Fruit fly (Drosophila melanogaster) whole organism, prepupa: Measurements from ENCODE around the gene CG5001.

Experiments used
- Blimp-1 ChIP-seq: fragments of 200-800 bp; sonication (Bioruptor generic); optimal IDR thresholded peaks from 3 replicates; lab custom pipeline; 2017; ENCODE audit warnings: missing biosample characterization, missing genetic modification characterization, mild to moderate bottlenecking, moderate library complexity, missing genetic modification reagents
- CG10631 ChIP-seq: fragments of 200-800 bp; sonication (Bioruptor generic); optimal IDR thresholded peaks from 2 replicates; lab custom pipeline; 2016; ENCODE audit warnings: missing biosample characterization, missing genetic modification characterization
- CG11762 ChIP-seq: fragments of 200-800 bp; sonication (Bioruptor generic); optimal IDR thresholded peaks from 3 replicates; lab custom pipeline; 2016; ENCODE audit warnings: missing biosample characterization, missing genetic modification characterization; ENCODE audit not compliant: insufficient read depth
- CG11902 ChIP-seq: fragments of 200-800 bp; sonication (Bioruptor generic); optimal IDR thresholded peaks from 3 replicates; lab custom pipeline; 2016; ENCODE audit warnings: missing biosample characterization, missing genetic modification characterization
- CG15336 ChIP-seq: fragments of 200-800 bp; sonication (Bioruptor generic); IDR thresholded peaks from 2 replicates; pipeline ENCODE4 v1.3.6; 2022; ENCODE audit warnings: missing biosample characterization, missing genetic modification characterization
- CG1621 ChIP-seq: fragments of 200-800 bp; sonication (Bioruptor generic); optimal IDR thresholded peaks from 3 replicates; lab custom pipeline; 2018; ENCODE audit warnings: missing biosample characterization, mild to moderate bottlenecking, missing genetic modification characterization
- CG31627 ChIP-seq: fragments of 200-800 bp; sonication (Bioruptor generic); optimal IDR thresholded peaks from 3 replicates; lab custom pipeline; 2016; ENCODE audit warnings: missing biosample characterization, missing genetic modification characterization
- CG32006 ChIP-seq: fragments of 200-800 bp; sonication (Bioruptor generic); optimal IDR thresholded peaks from 3 replicates; lab custom pipeline; 2017; ENCODE audit warnings: missing biosample characterization, mild to moderate bottlenecking, missing genetic modification characterization
- CG34406 ChIP-seq: fragments of 200-800 bp; sonication (Bioruptor generic); optimal IDR thresholded peaks from 3 replicates; lab custom pipeline; 2016; ENCODE audit warnings: missing biosample characterization, missing genetic modification characterization
- CG3919 ChIP-seq: fragments of 200-800 bp; sonication (Bioruptor generic); optimal IDR thresholded peaks from 3 replicates; lab custom pipeline; 2016; ENCODE audit warnings: missing biosample characterization, missing genetic modification characterization
- CG4318 ChIP-seq: fragments of 200-800 bp; sonication (Bioruptor generic); optimal IDR thresholded peaks from 3 replicates; lab custom pipeline; 2017; ENCODE audit warnings: missing biosample characterization, mild to moderate bottlenecking, missing genetic modification characterization
- CG6792 ChIP-seq: fragments of 200-800 bp; sonication (Bioruptor generic); optimal IDR thresholded peaks from 3 replicates; lab custom pipeline; 2016; ENCODE audit warnings: missing biosample characterization, missing genetic modification characterization
- CG6808 ChIP-seq: fragments of 200-800 bp; sonication (Bioruptor generic); optimal IDR thresholded peaks from 3 replicates; lab custom pipeline; 2017; ENCODE audit warnings: missing biosample characterization, missing genetic modification characterization, mild to moderate bottlenecking, moderate library complexity, missing genetic modification reagents
- CG7368 ChIP-seq: fragments of 200-800 bp; sonication (Bioruptor generic); optimal IDR thresholded peaks from 3 replicates; lab custom pipeline; 2016; ENCODE audit warnings: missing biosample characterization, missing genetic modification characterization
- CG8119 ChIP-seq: fragments of 200-800 bp; sonication (Bioruptor generic); IDR thresholded peaks from 3 replicates; pipeline ENCODE4 v1.3.6; 2022; ENCODE audit warnings: missing biosample characterization, missing genetic modification characterization
- CG8319 ChIP-seq: fragments of 200-800 bp; sonication (Bioruptor generic); optimal IDR thresholded peaks from 3 replicates; lab custom pipeline; 2016; ENCODE audit warnings: missing biosample characterization, missing genetic modification characterization
- CG8632 ChIP-seq: fragments of 200-800 bp; sonication (Bioruptor generic); optimal IDR thresholded peaks from 3 replicates; lab custom pipeline; 2016; ENCODE audit warnings: missing biosample characterization, missing genetic modification characterization
- CG9139 ChIP-seq: fragments of 200-800 bp; sonication (Bioruptor generic); optimal IDR thresholded peaks from 3 replicates; lab custom pipeline; 2017; ENCODE audit warnings: missing biosample characterization, mild to moderate bottlenecking, missing genetic modification characterization
- Eip75B ChIP-seq: fragments of 200-800 bp; sonication (Bioruptor generic); optimal IDR thresholded peaks from 3 replicates; lab custom pipeline; 2016; ENCODE audit warnings: missing biosample characterization, missing genetic modification characterization
- Eip78C ChIP-seq: fragments of 200-800 bp; sonication (Bioruptor generic); peaks from one replicate; lab custom pipeline; 2016; ENCODE audit warnings: missing biosample characterization, missing genetic modification characterization
- Eip93F ChIP-seq: fragments of 200-800 bp; sonication (Bioruptor generic); optimal IDR thresholded peaks from 2 replicates; lab custom pipeline; 2016; ENCODE audit warnings: missing biosample characterization, mild to moderate bottlenecking, missing genetic modification characterization
- Ets21C ChIP-seq: fragments of 200-800 bp; sonication (Bioruptor generic); optimal IDR thresholded peaks from 3 replicates; lab custom pipeline; 2016; ENCODE audit warnings: missing biosample characterization, missing genetic modification characterization
- Ets96B ChIP-seq: fragments of 200-800 bp; optimal IDR thresholded peaks from 2 replicates; lab custom pipeline; 2019; ENCODE audit warnings: missing biosample characterization, mild to moderate bottlenecking, missing genetic modification characterization, moderate library complexity
- Gug ChIP-seq: fragments of 200-800 bp; sonication (Bioruptor generic); IDR thresholded peaks from 2 replicates; pipeline ENCODE4 v1.3.6; 2022; ENCODE audit warnings: missing biosample characterization, missing genetic modification characterization
- Hr38 ChIP-seq: sonication (Bioruptor generic); optimal IDR thresholded peaks from 2 replicates; lab custom pipeline; 2016; ENCODE audit warnings: missing biosample characterization, missing genetic modification characterization
- Hr39 ChIP-seq: fragments of 200-800 bp; sonication (Bioruptor generic); optimal IDR thresholded peaks from 2 replicates; lab custom pipeline; 2016; ENCODE audit warnings: missing biosample characterization, missing genetic modification characterization
- Hr4 ChIP-seq: fragments of 200-800 bp; sonication (Bioruptor generic); optimal IDR thresholded peaks from 3 replicates; lab custom pipeline; 2016; ENCODE audit warnings: missing biosample characterization, missing genetic modification characterization
- Lpt ChIP-seq: fragments of 200-800 bp; sonication (Bioruptor generic); optimal IDR thresholded peaks from 3 replicates; lab custom pipeline; 2016; ENCODE audit warnings: missing biosample characterization, missing genetic modification characterization
- Met ChIP-seq: fragments of 200-800 bp; sonication (Bioruptor generic); optimal IDR thresholded peaks from 3 replicates; lab custom pipeline; 2016; ENCODE audit warnings: missing biosample characterization, missing genetic modification characterization
- OdsH ChIP-seq: fragments of 200-800 bp; sonication (Bioruptor generic); optimal IDR thresholded peaks from 3 replicates; lab custom pipeline; 2016; ENCODE audit warnings: missing biosample characterization, missing genetic modification characterization
- Smox ChIP-seq: fragments of 200-800 bp; sonication (Bioruptor generic); optimal IDR thresholded peaks from 3 replicates; lab custom pipeline; 2016; ENCODE audit warnings: missing biosample characterization, missing genetic modification characterization
- Sox102F ChIP-seq: fragments of 200-800 bp; sonication (Bioruptor generic); optimal IDR thresholded peaks from 2 replicates; lab custom pipeline; 2016; ENCODE audit warnings: missing biosample characterization, mild to moderate bottlenecking, missing genetic modification characterization
- Sox14 ChIP-seq: fragments of 200-800 bp; sonication (Bioruptor generic); optimal IDR thresholded peaks from 3 replicates; lab custom pipeline; 2016; ENCODE audit warnings: missing biosample characterization, missing genetic modification characterization
- Sox15 ChIP-seq: fragments of 200-800 bp; sonication (Bioruptor generic); optimal IDR thresholded peaks from 3 replicates; lab custom pipeline; 2016; ENCODE audit warnings: missing biosample characterization, missing genetic modification characterization
- acj6 ChIP-seq: fragments of 200-800 bp; sonication (Bioruptor generic); optimal IDR thresholded peaks from 3 replicates; lab custom pipeline; 2016; ENCODE audit warnings: missing biosample characterization, missing genetic modification characterization
- cyc ChIP-seq: fragments of 200-800 bp; sonication (Bioruptor generic); optimal IDR thresholded peaks from 3 replicates; lab custom pipeline; 2016; ENCODE audit warnings: missing biosample characterization, missing genetic modification characterization
- dac ChIP-seq: fragments of 200-800 bp; sonication (Bioruptor generic); optimal IDR thresholded peaks from 2 replicates; lab custom pipeline; 2017; ENCODE audit warnings: missing biosample characterization, mild to moderate bottlenecking, missing genetic modification characterization
- dsx ChIP-seq: fragments of 200-800 bp; optimal IDR thresholded peaks from 3 replicates; lab custom pipeline; 2019; ENCODE audit warnings: missing biosample characterization, mild to moderate bottlenecking, missing genetic modification characterization, moderate library complexity; ENCODE audit not compliant: poor library complexity, severe bottlenecking
- eg ChIP-seq: fragments of 200-800 bp; sonication (Bioruptor generic); IDR thresholded peaks from 3 replicates; pipeline ENCODE4 v1.3.6; 2022; ENCODE audit warnings: missing biosample characterization, missing genetic modification characterization
- esn ChIP-seq: fragments of 200-800 bp; sonication (Bioruptor generic); optimal IDR thresholded peaks from 2 replicates; lab custom pipeline; 2016; ENCODE audit warnings: missing biosample characterization, mild to moderate bottlenecking, missing genetic modification characterization, moderate library complexity
- fd59A ChIP-seq: fragments of 200-800 bp; sonication (Bioruptor generic); optimal IDR thresholded peaks from 2 replicates; lab custom pipeline; 2017; ENCODE audit warnings: missing biosample characterization, mild to moderate bottlenecking, missing genetic modification characterization, missing genetic modification reagents
- lz ChIP-seq: fragments of 200-800 bp; sonication (Bioruptor generic); optimal IDR thresholded peaks from 3 replicates; lab custom pipeline; 2016; ENCODE audit warnings: missing biosample characterization, missing genetic modification characterization
- net ChIP-seq: fragments of 200-800 bp; sonication (Bioruptor generic); optimal IDR thresholded peaks from 3 replicates; lab custom pipeline; 2016; ENCODE audit warnings: missing biosample characterization, missing genetic modification characterization
- pdm3 ChIP-seq: fragments of 200-800 bp; sonication (Bioruptor generic); optimal IDR thresholded peaks from 3 replicates; lab custom pipeline; 2016; ENCODE audit warnings: missing biosample characterization, missing genetic modification characterization
- spab ChIP-seq: fragments of 200-800 bp; sonication (Bioruptor generic); optimal IDR thresholded peaks from 2 replicates; lab custom pipeline; 2017; ENCODE audit warnings: missing biosample characterization, mild to moderate bottlenecking, missing genetic modification characterization, missing genetic modification reagents
- ss ChIP-seq, 2 experiments: fragments of 200-800 bp; sonication (Bioruptor generic); optimal IDR thresholded peaks; 2 replicates in 1 of 2; 3 replicates in 1 of 2; lab custom pipeline; 2017 to 2018; ENCODE audit warnings: mild to moderate bottlenecking in 2 of 2, missing biosample characterization in 2 of 2, missing genetic modification characterization in 2 of 2, moderate library complexity in 1 of 2
- topi ChIP-seq: fragments of 200-800 bp; sonication (Bioruptor generic); optimal IDR thresholded peaks from 3 replicates; lab custom pipeline; 2016; ENCODE audit warnings: missing biosample characterization, missing genetic modification characterization
- vri ChIP-seq: fragments of 200-800 bp; sonication (Bioruptor generic); optimal IDR thresholded peaks from 3 replicates; lab custom pipeline; 2016; ENCODE audit warnings: missing biosample characterization, mild to moderate bottlenecking, missing genetic modification characterization

Gene CG5001

DNA sequence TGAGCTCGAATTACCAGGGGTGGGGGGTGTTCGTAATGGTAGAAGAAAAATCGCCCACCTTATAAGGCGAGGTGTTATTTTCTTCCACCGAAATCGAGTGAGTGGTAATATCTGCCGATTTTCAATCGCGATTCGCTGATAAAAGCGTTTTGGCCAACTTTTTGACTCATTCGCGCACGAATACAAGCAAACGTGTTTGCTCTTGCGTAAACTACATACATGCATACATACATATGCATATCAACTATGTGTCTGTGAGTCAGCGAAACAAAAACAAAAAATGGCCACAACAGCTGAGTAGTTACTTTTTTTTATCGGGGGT is 28.2 kb upstream of the CG5001 start:
- TF ChIP-seq CG10631 (no peak), CG3919 (GFP tag; lab: Kevin White, UChicago) (peak; percentile 7), vri (GFP tag; lab: Kevin White, UChicago) (peak; percentile 40)

dm6 chr2L:1157679-1158518 is 27.7 kb upstream of the CG5001 start, which contains the start of gene capt:
Gene capt, minus strand, starts transcription at chr2L:1158262.
- TF ChIP-seq pdm3 (GFP tag; lab: Kevin White, UChicago) (no peak), CG8119 (GFP tag; lab: Robert Waterston, UW) (0 out of 3 replicates have a peak, but pooled peaks have one; percentile 49), OdsH (GFP tag; lab: Kevin White, UChicago) (no peak), fd59A (GFP tag; lab: Kevin White, UChicago) (no peak), CG8632 (GFP tag; lab: Kevin White, UChicago) (no peak), CG6808 (GFP tag; lab: Kevin White, UChicago) (peak; percentile 7), Eip78C (GFP tag; lab: Kevin White, UChicago) (peak; percentile 66), vri (GFP tag; lab: Kevin White, UChicago) (peak; percentile 18), CG7368 (GFP tag; lab: Kevin White, UChicago) (no peak), ss (GFP tag; optimal IDR thresholded peaks at IDR 0.05; lab: Kevin White, UChicago) (peak; percentile 33 to 50), eg (GFP tag; lab: Robert Waterston, UW) (peak; percentile 55; the same call in 1 of the 3 replicates), net (GFP tag; lab: Kevin White, UChicago) (no peak), CG8319 (GFP tag; lab: Kevin White, UChicago) (no peak), CG9139 (no peak), Hr39 (GFP tag; lab: Kevin White, UChicago) (peak; percentile 66), cyc (GFP tag; lab: Kevin White, UChicago) (peak; percentile 54), CG3919 (GFP tag; lab: Kevin White, UChicago) (no peak), Hr4 (no peak), Hr38 (GFP tag; lab: Kevin White, UChicago) (no peak), CG11902 (GFP tag; lab: Kevin White, UChicago) (peak; percentile 7), Met (peak; percentile 59), Blimp-1 (GFP tag; lab: Kevin White, UChicago) (no peak), CG1621 (no peak), acj6 (GFP tag; lab: Kevin White, UChicago) (no peak), Sox102F (GFP tag; lab: Kevin White, UChicago) (peak; percentile 31), dac (GFP tag; lab: Kevin White, UChicago) (no peak), spab (GFP tag; lab: Kevin White, UChicago) (no peak), esn (GFP tag; lab: Kevin White, UChicago) (peak; percentile 30), Lpt (no peak), CG4318 (no peak), Ets96B (tag; lab: Kevin White, UChicago) (peak; percentile 33), Smox (GFP tag; lab: Kevin White, UChicago) (no peak), Sox14 (GFP tag; lab: Kevin White, UChicago) (peak; percentile 33), CG11762 (GFP tag; lab: Kevin White, UChicago) (no peak), CG32006 (GFP tag; lab: Kevin White, UChicago) (no peak), dsx (no peak), CG34406 (peak; percentile 27), topi (peak; percentile 27), CG15336 (GFP tag; lab: Robert Waterston, UW) (peak; percentile 37; the same call in 1 of the 2 replicates), CG31627 (GFP tag; lab: Kevin White, UChicago) (peak; percentile 65), Sox15 (GFP tag; lab: Kevin White, UChicago) (peak; percentile 8), CG6792 (GFP tag; lab: Kevin White, UChicago) (no peak), lz (GFP tag; lab: Kevin White, UChicago) (peak; percentile 59), Ets21C (GFP tag; lab: Kevin White, UChicago) (no peak), Gug (GFP tag; lab: Robert Waterston, UW) (no peak), Eip93F (GFP tag; lab: Kevin White, UChicago) (no peak), Eip75B (GFP tag; lab: Kevin White, UChicago) (no peak)
